Worm (Caenorhabditis elegans) whole organism, young adult: ENCODE measurements around the gene srt-45.

Experiments
- F33H1.4 ChIP-seq: fragments of 200-800 bp; sonication (Bioruptor generic); IDR thresholded peaks from 2 replicates; pipeline ENCODE4 v1.3.6; 2022; ENCODE audit warnings: missing genetic modification reagents, missing genetic modification characterization, missing compliant biosample characterization
- madf-10 ChIP-seq: sonication (generic microtip); optimal IDR thresholded peaks from 2 replicates; lab custom pipeline; 2016; ENCODE audit warnings: mild to moderate bottlenecking, missing genetic modification characterization, missing compliant biosample characterization
- unc-62 ChIP-seq: fragments of 150-350 bp; optimal IDR thresholded peaks from 2 replicates; lab custom pipeline; 2014; ENCODE audit warnings: missing biosample characterization, missing genetic modification reagents, missing genetic modification characterization

ce11 chrV:19790248-19790647, 6.3 kb downstream of the srt-45 start:
- TF ChIP-seq unc-62 = no peak
- TF ChIP-seq madf-10 (tag; lab: Kevin White, UChicago) = no peak
- TF ChIP-seq F33H1.4 (GFP tag; lab: Robert Waterston, UW) = no peak
